Worm (Caenorhabditis elegans): ENCODE data around the gene dop-4.

dop-4 gene

DNA sequence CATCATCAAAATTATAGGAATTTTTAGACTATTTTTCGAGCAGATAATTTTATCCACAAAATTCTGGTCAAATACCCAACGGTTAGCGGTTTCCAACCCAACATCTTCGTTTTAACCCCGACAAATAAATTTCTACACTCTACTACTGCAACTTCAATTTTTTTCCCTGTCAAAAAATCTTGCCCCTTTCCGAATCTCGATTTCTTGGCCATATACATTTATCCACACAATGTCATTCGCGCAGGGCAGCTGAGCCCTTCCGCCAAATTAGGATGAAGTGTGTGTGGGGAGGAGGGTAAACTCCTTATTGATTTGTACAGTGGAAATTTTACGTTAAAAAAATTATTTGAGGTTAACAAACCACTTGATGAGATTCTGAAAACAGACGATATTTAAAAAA is 49.8 kb downstream of the dop-4 start:
- TF ChIP-seq lin-15B (tag; optimal IDR thresholded peaks at IDR 0.05) (peak; percentile 15), ama-1 (optimal IDR thresholded peaks at IDR 0.05) (no peak), sptf-1 (tag; optimal IDR thresholded peaks at IDR 0.05) (no peak), elt-2 (tag; optimal IDR thresholded peaks at IDR 0.05) (peak; percentile 84), sup-37 (GFP tag; optimal IDR thresholded peaks at IDR 0.05) (peak; percentile 73), aly-2 (tag; optimal IDR thresholded peaks at IDR 0.05) (peak; percentile 90), nhr-76 (tag; optimal IDR thresholded peaks at IDR 0.05) (peak; percentile 75), sox-4 (tag; optimal IDR thresholded peaks at IDR 0.05) (peak; percentile 96), lin-14 (GFP tag; optimal IDR thresholded peaks at IDR 0.05) (peak; percentile 94), nhr-47 (tag; optimal IDR thresholded peaks at IDR 0.05) (peak; percentile 99), hlh-17 (GFP tag; optimal IDR thresholded peaks at IDR 0.05; ENCODE audit: borderline replicate concordance) (no peak), mdl-1 (tag; optimal IDR thresholded peaks at IDR 0.05) (peak in 1 of 2 experiments; percentile 90), fos-1 (tag; optimal IDR thresholded peaks at IDR 0.05) (peak; percentile 95), lin-13 (GFP tag; optimal IDR thresholded peaks at IDR 0.05) (peak; percentile 77), nhr-20 (tag; optimal IDR thresholded peaks at IDR 0.05) (peak; percentile 95), ceh-82 (tag; optimal IDR thresholded peaks at IDR 0.05) (peak; percentile 99), egl-27 (tag; optimal IDR thresholded peaks at IDR 0.05) (peak in 1 of 2 experiments; percentile 44), ztf-11 (tag; optimal IDR thresholded peaks at IDR 0.05) (peak; percentile 45 to 84), nhr-12 (tag; optimal IDR thresholded peaks at IDR 0.05) (peak; percentile 57), xbp-1 (tag; optimal IDR thresholded peaks at IDR 0.05) (peak; percentile 89), egl-13 (tag; optimal IDR thresholded peaks at IDR 0.05) (peak; percentile 94), mab-9 (GFP tag; IDR thresholded peaks at IDR 0.05) (peak; percentile 90), lin-39 (tag; optimal IDR thresholded peaks at IDR 0.05) (peak; percentile 93), isw-1 (GFP tag; IDR thresholded peaks at IDR 0.05) (peak; percentile 76), nhr-237 (tag; optimal IDR thresholded peaks at IDR 0.05) (peak; percentile 95), snpc-4 (tag; optimal IDR thresholded peaks at IDR 0.05) (peak; percentile 91), nhr-11 (tag; optimal IDR thresholded peaks at IDR 0.05) (peak; percentile 94), efl-1 (optimal IDR thresholded peaks at IDR 0.05) (peak; percentile 79 to 87), efl-1 (GFP tag; optimal IDR thresholded peaks at IDR 0.05 in 1 of 2) (peak; percentile 36 to 92), C16A3.4 (tag; optimal IDR thresholded peaks at IDR 0.05) (peak; percentile 98), ceh-8 (GFP tag; optimal IDR thresholded peaks at IDR 0.05) (peak; percentile 97), ceh-63 (GFP tag; optimal IDR thresholded peaks at IDR 0.05) (peak; percentile 92), unc-62 (GFP tag; optimal IDR thresholded peaks at IDR 0.05) (peak; percentile 8), fkh-8 (tag; optimal IDR thresholded peaks at IDR 0.05) (peak; percentile 93), unc-86 (tag; optimal IDR thresholded peaks at IDR 0.05) (peak; percentile 89), ceh-88 (GFP tag; IDR thresholded peaks at IDR 0.05) (peak; percentile 93), jun-1 (tag; optimal IDR thresholded peaks at IDR 0.05) (peak; percentile 99), tbx-2 (tag; optimal IDR thresholded peaks at IDR 0.05) (peak; percentile 97), ces-1 (GFP tag; optimal IDR thresholded peaks at IDR 0.05) (peak; percentile 86), snu-23 (GFP tag; optimal IDR thresholded peaks at IDR 0.05) (peak; percentile 99), alr-1 (tag; optimal IDR thresholded peaks at IDR 0.05; ENCODE audit: borderline replicate concordance) (no peak), vab-15 (tag; optimal IDR thresholded peaks at IDR 0.05) (peak; percentile 64), nhr-85 (tag) (peak; percentile 90), nhr-77 (tag; optimal IDR thresholded peaks at IDR 0.05) (peak; percentile 97), mep-1 (tag; optimal IDR thresholded peaks at IDR 0.05) (peak; percentile 97), nhr-71 (tag; optimal IDR thresholded peaks at IDR 0.05) (peak; percentile 94), unc-98 (GFP tag; IDR thresholded peaks at IDR 0.05) (peak; percentile 71), swsn-7 (tag; optimal IDR thresholded peaks at IDR 0.05) (peak; percentile 94), irx-1 (tag; optimal IDR thresholded peaks at IDR 0.05) (peak; percentile 94), mef-2 (tag; optimal IDR thresholded peaks at IDR 0.05) (peak; percentile 65), hpl-2 (GFP tag; optimal IDR thresholded peaks at IDR 0.05) (peak; percentile 99), pag-3 (tag; optimal IDR thresholded peaks at IDR 0.05; ENCODE audit: borderline replicate concordance, insufficient read depth) (no peak), ets-5 (GFP tag; IDR thresholded peaks at IDR 0.05) (no peak), fkh-10 (GFP tag; optimal IDR thresholded peaks at IDR 0.05) (peak; percentile 99)
